Worm (Caenorhabditis elegans): Measurements from ENCODE around the gene srlf-18.

The srlf-18 gene

DNA sequence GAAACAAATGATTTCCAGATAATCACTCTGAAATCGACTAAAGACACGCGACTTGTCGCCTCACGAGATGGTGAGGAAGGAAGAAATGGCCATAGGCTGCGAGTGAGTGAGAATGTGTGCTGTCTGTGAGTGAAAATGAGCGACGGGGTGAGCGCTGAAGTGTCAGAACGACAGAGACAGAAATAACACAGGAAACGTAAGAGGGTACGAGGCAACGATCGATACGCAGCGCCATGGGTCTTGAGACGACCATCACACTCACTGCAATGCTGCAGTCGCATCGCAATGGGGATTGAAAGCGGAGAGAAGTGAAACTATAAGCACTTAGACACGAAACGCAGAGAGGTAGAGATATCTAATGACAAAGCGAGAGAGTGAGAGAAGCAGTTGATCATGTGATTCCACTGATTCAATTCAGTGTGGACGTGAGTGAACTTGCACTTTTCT lies 18.5 kb downstream of the srlf-18 start (continued):
- TF ChIP-seq ceh-9 (tag; optimal IDR thresholded peaks at IDR 0.05), result no peak
- TF ChIP-seq daf-12 (tag; optimal IDR thresholded peaks at IDR 0.05), result no peak
- TF ChIP-seq nhr-76 (tag; optimal IDR thresholded peaks at IDR 0.05), result peak; percentile 54
- TF ChIP-seq elt-1 (tag; optimal IDR thresholded peaks at IDR 0.05), result peak; percentile 12
- no peak for TF ChIP-seq unc-39 (tag; optimal IDR thresholded peaks at IDR 0.05)
- TF ChIP-seq ceh-82 (tag; optimal IDR thresholded peaks at IDR 0.05), result peak; percentile 22
- peak; percentile 74 for TF ChIP-seq R02D3.7 (tag; optimal IDR thresholded peaks at IDR 0.05)
- no peak for TF ChIP-seq nhr-12 (tag; optimal IDR thresholded peaks at IDR 0.05)
- peak; percentile 96 for TF ChIP-seq egl-5 (tag; optimal IDR thresholded peaks at IDR 0.05)
- TF ChIP-seq nhr-237 (tag; optimal IDR thresholded peaks at IDR 0.05), result no peak
- peak; percentile 88 for TF ChIP-seq lsy-12 (tag; optimal IDR thresholded peaks at IDR 0.05)
- peak; percentile 90 for TF ChIP-seq unc-62 (GFP tag; optimal IDR thresholded peaks at IDR 0.05)
- peak; percentile 49 for TF ChIP-seq fkh-10 (GFP tag; optimal IDR thresholded peaks at IDR 0.05)
- TF ChIP-seq snpc-4 (tag; optimal IDR thresholded peaks at IDR 0.05), result peak; percentile 55
- peak; percentile 91 for TF ChIP-seq egl-27 (tag; optimal IDR thresholded peaks at IDR 0.05)
- TF ChIP-seq nhr-77 (tag; optimal IDR thresholded peaks at IDR 0.05), result peak; percentile 16
- no peak for TF ChIP-seq nhr-67 (tag; optimal IDR thresholded peaks at IDR 0.05)
- TF ChIP-seq ceh-16 (tag; optimal IDR thresholded peaks at IDR 0.05), result no peak
- TF ChIP-seq nhr-25 (tag; optimal IDR thresholded peaks at IDR 0.05), result peak; percentile 96
- TF ChIP-seq lin-15B (tag; optimal IDR thresholded peaks at IDR 0.05), result peak; percentile 83
- peak; percentile 86 for TF ChIP-seq tbx-2 (tag; optimal IDR thresholded peaks at IDR 0.05)
- TF ChIP-seq elt-2 (tag; optimal IDR thresholded peaks at IDR 0.05), result peak; percentile 80
- peak; percentile 88 for TF ChIP-seq pha-4 (tag; optimal IDR thresholded peaks at IDR 0.05)
- peak; percentile 20 for TF ChIP-seq ztf-4 (tag; optimal IDR thresholded peaks at IDR 0.05)

DNA sequence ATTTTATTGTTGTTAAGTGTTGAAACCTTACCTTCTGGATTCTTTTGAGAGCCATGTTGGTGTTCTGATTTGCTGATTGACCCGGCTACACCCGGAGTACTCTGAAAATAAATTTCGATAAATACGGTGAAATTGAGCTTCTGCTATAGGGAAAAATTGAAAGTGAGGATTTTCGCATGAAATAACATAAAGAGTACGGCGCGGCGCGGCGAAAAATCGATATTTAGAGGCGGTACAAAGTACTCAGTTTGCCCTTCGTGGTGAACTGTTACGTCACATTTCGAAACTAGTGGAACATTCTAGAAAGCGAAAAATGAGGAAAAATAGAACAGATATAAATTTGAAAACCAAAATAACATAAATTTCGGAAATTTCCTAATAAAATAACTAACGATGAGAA lies 19.1 kb downstream of the srlf-18 start, which contains the start of gene let-70:
Gene let-70 (minus strand): TSS at position 101 of the 400 bp plus-strand sequence.
- TF ChIP-seq zag-1 (tag; optimal IDR thresholded peaks at IDR 0.05), result no peak
- TF ChIP-seq fkh-10 (GFP tag; optimal IDR thresholded peaks at IDR 0.05), result no peak
- no peak for TF ChIP-seq R02D3.7 (tag; optimal IDR thresholded peaks at IDR 0.05)
- TF ChIP-seq eor-1 (tag; optimal IDR thresholded peaks at IDR 0.05), result no peak
- no peak for TF ChIP-seq fkh-2 (tag; optimal IDR thresholded peaks at IDR 0.05)
- no peak for TF ChIP-seq nhr-11 (tag; optimal IDR thresholded peaks at IDR 0.05)
- no peak for TF ChIP-seq egl-5 (tag; optimal IDR thresholded peaks at IDR 0.05)
- TF ChIP-seq ceh-28 (tag; optimal IDR thresholded peaks at IDR 0.05), result no peak
- no peak for TF ChIP-seq aly-2 (tag; optimal IDR thresholded peaks at IDR 0.05)
- no peak for TF ChIP-seq mml-1 (tag; optimal IDR thresholded peaks at IDR 0.05)
- no peak for TF ChIP-seq ama-1 (optimal IDR thresholded peaks at IDR 0.05)
- TF ChIP-seq ceh-9 (tag; optimal IDR thresholded peaks at IDR 0.05), result no peak

DNA sequence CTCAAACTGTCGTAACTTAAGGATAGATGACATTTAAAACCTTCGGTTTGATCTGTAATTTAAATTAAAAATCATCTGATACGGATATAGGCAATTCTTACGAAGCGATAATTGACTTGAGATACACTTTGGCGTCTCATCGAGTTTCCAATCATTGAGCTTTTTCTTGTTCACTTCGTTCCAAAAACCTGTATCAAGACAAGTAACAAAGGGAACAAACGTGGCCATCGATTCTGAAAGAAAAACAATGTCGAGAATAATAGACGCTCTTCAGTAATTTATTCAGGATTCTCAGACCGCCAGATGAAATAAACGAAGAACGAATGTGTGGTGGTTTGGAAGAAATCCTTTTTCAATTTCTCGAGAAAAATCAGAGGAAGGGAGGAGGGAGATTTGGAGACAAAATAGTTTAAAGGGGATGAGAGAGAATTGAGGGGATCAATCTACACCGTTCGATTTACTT lies 20.4 kb downstream of the srlf-18 start, which contains the start of gene atg-7:
Gene atg-7 (minus strand): TSS at position 233 of the 463 bp plus-strand sequence.
- TF ChIP-seq nhr-12 (tag; optimal IDR thresholded peaks at IDR 0.05) (no peak), pha-4 (tag; optimal IDR thresholded peaks at IDR 0.05) (peak; percentile 13), ama-1 (optimal IDR thresholded peaks at IDR 0.05) (peak; percentile 94), lsy-12 (tag; optimal IDR thresholded peaks at IDR 0.05) (peak; percentile 18)

DNA sequence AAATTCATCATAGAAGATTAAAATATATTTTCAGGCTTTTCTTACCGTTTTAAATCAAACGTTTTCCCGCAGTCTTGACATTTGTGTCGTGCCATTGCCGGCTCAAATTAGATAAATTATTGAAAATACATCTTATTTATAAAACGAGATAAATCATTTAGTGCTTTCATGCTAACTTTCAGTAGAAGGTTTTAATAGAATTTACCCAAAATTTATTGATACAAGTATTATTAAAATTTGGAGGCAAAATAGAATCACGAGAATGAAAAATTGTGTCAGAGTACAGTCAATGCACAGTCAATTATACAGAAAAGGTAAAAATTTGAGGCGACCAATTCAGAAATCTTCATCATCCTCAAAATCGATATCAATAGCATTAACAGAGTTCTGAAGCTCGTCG lies 22.8 kb downstream of the srlf-18 start, which contains the start of gene Y5F2A.4:
Gene Y5F2A.4 (minus strand): TSS at position 101 of the 400 bp plus-strand sequence.
- TF ChIP-seq pha-4 (tag; optimal IDR thresholded peaks at IDR 0.05) (no peak), pqm-1 (tag; optimal IDR thresholded peaks at IDR 0.05) (no peak)

DNA sequence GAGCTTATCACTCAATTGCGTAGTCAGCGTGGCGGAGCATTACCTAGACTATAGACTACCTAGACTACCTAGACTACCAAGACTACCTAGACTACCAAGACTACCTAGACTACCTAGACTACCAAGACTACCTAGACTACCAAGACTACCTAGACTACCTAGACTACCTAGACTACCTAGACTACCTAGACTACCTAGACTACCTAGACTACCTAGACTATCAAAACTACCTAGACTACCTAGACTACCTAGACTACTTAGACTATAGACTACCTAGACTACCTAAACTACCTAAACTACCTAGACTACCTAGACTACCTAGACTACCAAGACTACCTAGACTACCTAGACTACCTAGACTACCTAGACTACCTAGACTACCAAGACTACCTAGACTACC lies 30.4 kb downstream of the srlf-18 start:
- TF ChIP-seq nhr-43 (tag; optimal IDR thresholded peaks at IDR 0.05; ENCODE audit: poor library complexity, severe bottlenecking) (peak; percentile 49), nhr-237 (tag; optimal IDR thresholded peaks at IDR 0.05) (peak; percentile 91)

DNA sequence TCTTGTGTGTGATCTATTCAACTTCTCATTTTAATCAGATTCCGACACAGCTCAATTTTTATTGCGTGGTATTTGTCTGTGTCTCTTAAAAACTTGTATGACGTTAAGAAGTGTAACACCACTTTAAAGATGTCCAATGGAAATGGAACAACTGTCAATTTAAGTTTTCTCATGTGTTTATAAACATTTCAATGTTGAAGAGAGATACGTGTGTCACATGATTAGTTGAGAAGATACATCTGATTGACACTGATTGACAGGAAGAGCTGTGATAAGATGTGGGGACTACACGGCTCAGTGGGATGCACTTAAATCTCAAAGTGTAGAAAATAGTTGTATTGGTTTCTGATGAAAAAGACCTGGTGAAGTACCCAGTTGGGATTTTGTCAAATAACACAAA lies 33.0 kb downstream of the srlf-18 start:
- peak; percentile 40 for TF ChIP-seq egl-5 (tag; optimal IDR thresholded peaks at IDR 0.05)
- no peak for TF ChIP-seq pha-4 (tag; optimal IDR thresholded peaks at IDR 0.05)
- no peak for TF ChIP-seq zag-1 (tag; optimal IDR thresholded peaks at IDR 0.05)
- no peak for TF ChIP-seq sea-2 (GFP tag; optimal IDR thresholded peaks at IDR 0.05)
- no peak for TF ChIP-seq mml-1 (tag; optimal IDR thresholded peaks at IDR 0.05)
- TF ChIP-seq hmg-11 (tag; optimal IDR thresholded peaks at IDR 0.05), result no peak
- TF ChIP-seq elt-2 (tag; optimal IDR thresholded peaks at IDR 0.05), result no peak
- TF ChIP-seq mdl-1 (tag; optimal IDR thresholded peaks at IDR 0.05), result no peak
- peak; percentile 47 for TF ChIP-seq nfya-1 (tag; optimal IDR thresholded peaks at IDR 0.05; ENCODE audit: insufficient read depth)
- TF ChIP-seq nhr-43 (tag; optimal IDR thresholded peaks at IDR 0.05; ENCODE audit: poor library complexity, severe bottlenecking), result no peak
- TF ChIP-seq nhr-76 (tag; optimal IDR thresholded peaks at IDR 0.05), result no peak
- TF ChIP-seq lin-15B (tag; optimal IDR thresholded peaks at IDR 0.05), result no peak
- no peak for TF ChIP-seq nhr-237 (tag; optimal IDR thresholded peaks at IDR 0.05)
- TF ChIP-seq nhr-67 (tag; optimal IDR thresholded peaks at IDR 0.05), result no peak
- TF ChIP-seq ceh-9 (tag; optimal IDR thresholded peaks at IDR 0.05), result no peak
- TF ChIP-seq nhr-11 (tag; optimal IDR thresholded peaks at IDR 0.05), result peak; percentile 68
- peak; percentile 83 for TF ChIP-seq unc-62 (GFP tag; optimal IDR thresholded peaks at IDR 0.05)
- no peak for TF ChIP-seq ama-1 (optimal IDR thresholded peaks at IDR 0.05)
- TF ChIP-seq egl-27 (tag; optimal IDR thresholded peaks at IDR 0.05), result no peak
- TF ChIP-seq snpc-4 (tag; optimal IDR thresholded peaks at IDR 0.05), result no peak
- TF ChIP-seq skn-1 (tag; optimal IDR thresholded peaks at IDR 0.05), result no peak
